Worm (Caenorhabditis elegans) whole organism, L1 larva: ENCODE measurements around the gene cyp-13A11.

Source experiments
- C16A3.4 ChIP-seq: fragments of 150-350 bp; optimal IDR thresholded peaks from 2 replicates; lab custom pipeline; 2014; ENCODE audit warnings: missing biosample characterization, missing genetic modification characterization
- C34B4.2 ChIP-seq: sonication (generic microtip); optimal IDR thresholded peaks from 2 replicates; lab custom pipeline; 2017; ENCODE audit warnings: mild to moderate bottlenecking, missing genetic modification characterization, missing compliant biosample characterization
- F16B12.6 ChIP-seq: fragments of 150-350 bp; optimal IDR thresholded peaks from 2 replicates; lab custom pipeline; 2014; ENCODE audit warnings: missing biosample characterization, missing genetic modification characterization
- alr-1 ChIP-seq: fragments of 200-800 bp; sonication (Bioruptor generic); optimal IDR thresholded peaks from 2 replicates; lab custom pipeline; 2018; ENCODE audit warnings: borderline replicate concordance, mild to moderate bottlenecking, missing genetic modification characterization, missing compliant biosample characterization
- ama-1 ChIP-seq: fragments of 150-350 bp; optimal IDR thresholded peaks from 2 replicates; lab custom pipeline; 2014
- blmp-1 ChIP-seq: fragments of 150-350 bp; optimal IDR thresholded peaks from 2 replicates; lab custom pipeline; 2014; ENCODE audit warnings: missing biosample characterization, missing genetic modification characterization
- ceh-63 ChIP-seq: fragments of 200-800 bp; sonication (Bioruptor generic); optimal IDR thresholded peaks from 2 replicates; lab custom pipeline; 2018; ENCODE audit warnings: mild to moderate bottlenecking, missing genetic modification characterization, missing compliant biosample characterization
- ceh-8 ChIP-seq: fragments of 200-800 bp; sonication (Bioruptor generic); optimal IDR thresholded peaks from 2 replicates; lab custom pipeline; 2018; ENCODE audit warnings: mild to moderate bottlenecking, missing genetic modification characterization, moderate library complexity, missing compliant biosample characterization
- ceh-82 ChIP-seq, 3 experiments: fragments of 150-350 bp in 1 of 3; sonication (generic microtip) in 2 of 3; optimal IDR thresholded peaks; 2 replicates each; lab custom pipeline; 2014 to 2017; ENCODE audit warnings: missing biosample characterization in 3 of 3, missing genetic modification characterization in 3 of 3
- ceh-90 ChIP-seq: sonication (generic microtip); optimal IDR thresholded peaks from 2 replicates; lab custom pipeline; 2016; ENCODE audit warnings: missing genetic modification characterization, missing compliant biosample characterization
- dpl-1 ChIP-seq, 3 experiments: fragments of 150-350 bp in 2 of 3; sonication (generic microtip) in 1 of 3; optimal IDR thresholded peaks; 2 replicates each; lab custom pipeline; 2014 to 2017; ENCODE audit warnings: missing biosample characterization in 3 of 3, missing genetic modification characterization in 3 of 3, missing genetic modification reagents in 3 of 3
- dsc-1 ChIP-seq: sonication (generic microtip); optimal IDR thresholded peaks from 2 replicates; lab custom pipeline; 2016; ENCODE audit warnings: mild to moderate bottlenecking, missing genetic modification characterization, missing compliant biosample characterization
- efl-1 ChIP-seq, 4 experiments: fragments of 150-350 bp; optimal IDR thresholded peaks in 3 of 4; peaks in 1 of 4; 1 replicate in 1 of 4; 2 replicates in 3 of 4; lab custom pipeline; 2014; ENCODE audit warnings: missing biosample characterization in 2 of 4, missing genetic modification characterization in 2 of 4, missing genetic modification reagents in 2 of 4
- egl-27 ChIP-seq, 2 experiments: fragments of 150-350 bp in 1 of 2; sonication (generic microtip); optimal IDR thresholded peaks; 3 replicates each; lab custom pipeline; 2017 to 2018; ENCODE audit warnings: missing biosample characterization in 2 of 2, missing genetic modification characterization in 2 of 2, missing genetic modification reagents in 2 of 2
- elt-2 ChIP-seq: sonication (generic microtip); optimal IDR thresholded peaks from 2 replicates; lab custom pipeline; 2016; ENCODE audit warnings: missing genetic modification characterization, mild to moderate bottlenecking, inconsistent platforms, missing compliant biosample characterization, missing genetic modification reagents
- elt-3 ChIP-seq, 6 experiments: fragments of 150-350 bp in 1 of 6; sonication (generic microtip); optimal IDR thresholded peaks; 2 replicates each; lab custom pipeline; 2017 to 2018; ENCODE audit warnings: missing biosample characterization in 6 of 6, missing genetic modification characterization in 6 of 6, inconsistent platforms in 1 of 6
- ets-5 ChIP-seq: fragments of 200-800 bp; sonication (Bioruptor generic); IDR thresholded peaks from 2 replicates; pipeline ENCODE4 v1.3.6; 2022; ENCODE audit warnings: missing genetic modification characterization, missing compliant biosample characterization
- hlh-17 ChIP-seq: fragments of 200-800 bp; sonication (Bioruptor generic); optimal IDR thresholded peaks from 2 replicates; lab custom pipeline; 2018; ENCODE audit warnings: missing genetic modification characterization, mild to moderate bottlenecking, missing compliant biosample characterization, moderate library complexity, borderline replicate concordance
- hpl-2 ChIP-seq: fragments of 150-350 bp; optimal IDR thresholded peaks from 2 replicates; lab custom pipeline; 2014; ENCODE audit warnings: missing biosample characterization, missing genetic modification reagents, missing genetic modification characterization
- jun-1 ChIP-seq: fragments of 150-350 bp; optimal IDR thresholded peaks from 2 replicates; lab custom pipeline; 2014; ENCODE audit warnings: missing biosample characterization, missing genetic modification reagents, missing genetic modification characterization
- lin-13 ChIP-seq: fragments of 150-350 bp; optimal IDR thresholded peaks from 2 replicates; lab custom pipeline; 2014; ENCODE audit warnings: missing biosample characterization, missing genetic modification reagents, missing genetic modification characterization
- lin-14 ChIP-seq: fragments of 200-800 bp; sonication (Bioruptor generic); optimal IDR thresholded peaks from 2 replicates; lab custom pipeline; 2018; ENCODE audit warnings: mild to moderate bottlenecking, missing genetic modification characterization, moderate library complexity, missing compliant biosample characterization
- lin-35 ChIP-seq, 2 experiments: fragments of 150-350 bp; optimal IDR thresholded peaks; 2 replicates each; lab custom pipeline; 2014; ENCODE audit warnings: missing biosample characterization in 2 of 2, missing genetic modification characterization in 2 of 2, missing genetic modification reagents in 2 of 2
- lir-3 ChIP-seq: sonication (generic microtip); optimal IDR thresholded peaks from 2 replicates; lab custom pipeline; 2016; ENCODE audit warnings: mild to moderate bottlenecking, missing genetic modification characterization, moderate library complexity, missing compliant biosample characterization; ENCODE audit not compliant: poor library complexity
- lsy-2 ChIP-seq, 2 experiments: fragments of 150-350 bp; optimal IDR thresholded peaks; 2 replicates each; lab custom pipeline; 2014; ENCODE audit warnings: missing biosample characterization in 2 of 2, missing genetic modification characterization in 2 of 2
- mdl-1 ChIP-seq, 2 experiments: fragments of 150-350 bp; optimal IDR thresholded peaks; 2 replicates each; lab custom pipeline; 2014 to 2017; ENCODE audit warnings: missing biosample characterization in 2 of 2, missing genetic modification characterization in 2 of 2, inconsistent platforms in 1 of 2
- mep-1 ChIP-seq: fragments of 150-350 bp; optimal IDR thresholded peaks from 2 replicates; lab custom pipeline; 2014; ENCODE audit warnings: missing biosample characterization, missing genetic modification characterization
- nhr-19 ChIP-seq: fragments of 200-800 bp; sonication (Bioruptor generic); conservative IDR thresholded peaks from 2 replicates; pipeline ENCODE4 v1.3.6; 2022; ENCODE audit warnings: missing genetic modification characterization, missing compliant biosample characterization
- nhr-20 ChIP-seq: sonication (generic microtip); optimal IDR thresholded peaks from 2 replicates; lab custom pipeline; 2016; ENCODE audit warnings: mild to moderate bottlenecking, missing genetic modification characterization, missing compliant biosample characterization
- nhr-28 ChIP-seq: fragments of 150-350 bp; optimal IDR thresholded peaks from 2 replicates; lab custom pipeline; 2014; ENCODE audit warnings: missing biosample characterization, missing genetic modification characterization
- nhr-47 ChIP-seq: sonication (generic microtip); optimal IDR thresholded peaks from 2 replicates; lab custom pipeline; 2016; ENCODE audit warnings: mild to moderate bottlenecking, missing genetic modification characterization, moderate library complexity, missing compliant biosample characterization
- nhr-71 ChIP-seq: sonication (generic microtip); optimal IDR thresholded peaks from 2 replicates; lab custom pipeline; 2016; ENCODE audit warnings: mild to moderate bottlenecking, missing genetic modification characterization, moderate library complexity, missing compliant biosample characterization
- nhr-77 ChIP-seq: fragments of 150-350 bp; optimal IDR thresholded peaks from 2 replicates; lab custom pipeline; 2014; ENCODE audit warnings: missing biosample characterization, missing genetic modification characterization
- nhr-85 ChIP-seq: sonication (generic microtip); peaks from one replicate; lab custom pipeline; 2016; ENCODE audit warnings: missing genetic modification characterization, inconsistent platforms, missing compliant biosample characterization
- nhr-90 ChIP-seq: sonication (generic microtip); optimal IDR thresholded peaks from 2 replicates; lab custom pipeline; 2016; ENCODE audit warnings: mild to moderate bottlenecking, missing genetic modification characterization, missing compliant biosample characterization; ENCODE audit not compliant: poor library complexity
- pag-3 ChIP-seq: sonication (generic microtip); optimal IDR thresholded peaks from 2 replicates; lab custom pipeline; 2017; ENCODE audit warnings: missing genetic modification characterization, mild to moderate bottlenecking, missing compliant biosample characterization, antibody characterized with exemption, borderline replicate concordance; ENCODE audit not compliant: insufficient read depth
- pax-3 ChIP-seq: fragments of 200-800 bp; sonication (Bioruptor generic); optimal IDR thresholded peaks from 2 replicates; lab custom pipeline; 2018; ENCODE audit warnings: mild to moderate bottlenecking, missing genetic modification characterization, moderate library complexity, missing compliant biosample characterization
- rnt-1 ChIP-seq: sonication (generic microtip); optimal IDR thresholded peaks from 2 replicates; lab custom pipeline; 2016; ENCODE audit warnings: mild to moderate bottlenecking, missing genetic modification characterization, moderate library complexity, missing compliant biosample characterization
- skn-1 ChIP-seq: fragments of 150-350 bp; optimal IDR thresholded peaks from 2 replicates; lab custom pipeline; 2014; ENCODE audit warnings: missing biosample characterization, missing genetic modification characterization
- snu-23 ChIP-seq: sonication (generic microtip); optimal IDR thresholded peaks from 2 replicates; lab custom pipeline; 2016; ENCODE audit warnings: missing genetic modification characterization, missing compliant biosample characterization
- swsn-7 ChIP-seq: sonication (generic microtip); optimal IDR thresholded peaks from 2 replicates; lab custom pipeline; 2016; ENCODE audit warnings: missing genetic modification characterization, missing compliant biosample characterization
- tlp-1 ChIP-seq: fragments of 150-350 bp; optimal IDR thresholded peaks from 2 replicates; lab custom pipeline; 2014; ENCODE audit warnings: missing biosample characterization, missing genetic modification characterization
- unc-130 ChIP-seq: fragments of 150-350 bp; optimal IDR thresholded peaks from 2 replicates; lab custom pipeline; 2017; ENCODE audit warnings: missing biosample characterization, missing genetic modification characterization, inconsistent platforms
- unc-62 ChIP-seq: fragments of 150-350 bp; optimal IDR thresholded peaks from 2 replicates; lab custom pipeline; 2014; ENCODE audit warnings: missing biosample characterization, missing genetic modification reagents, missing genetic modification characterization
- zag-1 ChIP-seq: fragments of 150-350 bp; optimal IDR thresholded peaks from 2 replicates; lab custom pipeline; 2014; ENCODE audit warnings: missing biosample characterization, missing genetic modification characterization
- zip-4 ChIP-seq: fragments of 200-800 bp; sonication (Bioruptor generic); optimal IDR thresholded peaks from 2 replicates; lab custom pipeline; 2018; ENCODE audit warnings: mild to moderate bottlenecking, missing genetic modification characterization, moderate library complexity, missing compliant biosample characterization

Gene cyp-13A11

DNA sequence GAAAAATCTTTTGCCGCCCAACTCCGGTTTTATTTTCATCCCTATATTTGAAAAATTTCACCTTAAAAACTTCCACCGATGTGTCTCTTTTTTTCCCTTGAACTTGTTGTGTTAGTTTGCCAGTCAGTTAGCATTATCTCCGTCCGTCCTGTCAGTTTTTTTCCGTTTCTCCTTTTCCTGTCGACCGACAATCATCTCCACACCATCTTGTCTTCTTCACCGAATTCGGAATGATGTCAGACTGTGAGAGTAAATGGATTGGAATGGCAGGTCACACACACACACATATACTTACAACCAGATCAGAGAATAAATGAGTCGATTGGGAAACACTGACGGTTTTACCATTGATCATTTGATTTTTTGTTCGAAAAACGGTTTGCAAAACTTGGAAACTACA lies 8.9 kb upstream of the cyp-13A11 start (continued):
- TF ChIP-seq dpl-1 (GFP tag; optimal IDR thresholded peaks at IDR 0.05; lab: Kevin White, UChicago) (no peak), nhr-77 (no peak), nhr-47 (no peak), pag-3 (tag; lab: Kevin White, UChicago) (peak; percentile 34), zip-4 (no peak), C34B4.2 (tag; lab: Kevin White, UChicago) (no peak), unc-62 (GFP tag; lab: Kevin White, UChicago) (no peak), ceh-8 (no peak), ets-5 (GFP tag; lab: Robert Waterston, UW) (no peak), alr-1 (tag; lab: Kevin White, UChicago) (no peak), nhr-28 (no peak)

DNA sequence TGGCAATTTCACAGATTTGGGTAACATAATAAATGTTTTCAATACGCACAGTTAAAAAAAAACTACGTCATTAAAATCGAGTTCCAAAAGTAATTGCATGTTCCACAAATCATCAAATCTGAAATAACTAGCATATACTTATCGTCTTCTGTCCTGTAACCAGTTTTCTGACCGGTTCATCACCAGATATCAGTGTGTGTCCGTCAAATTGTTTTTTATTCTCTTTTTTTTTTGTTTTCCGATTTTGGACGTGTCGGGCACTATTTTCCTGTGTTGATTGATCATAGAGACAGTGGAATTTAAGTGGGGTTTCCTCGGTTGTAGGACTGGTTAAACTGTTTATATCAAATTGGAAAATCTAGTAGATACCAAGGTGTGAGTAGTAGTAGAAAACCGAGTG lies 6.9 kb upstream of the cyp-13A11 start:
- TF ChIP-seq lin-13 (GFP tag; lab: Kevin White, UChicago): no peak
- peak in 3 of 6 experiments; percentile 20 to 61 (median 22) for TF ChIP-seq elt-3 (tag; optimal IDR thresholded peaks at IDR 0.05; lab: Kevin White, UChicago)
- no peak for TF ChIP-seq ceh-63 (GFP tag; lab: Kevin White, UChicago)
- TF ChIP-seq nhr-20 (tag; lab: Kevin White, UChicago): peak; percentile 18
- TF ChIP-seq nhr-85 (tag; lab: Kevin White, UChicago): peak; percentile 77
- TF ChIP-seq lin-14 (GFP tag; lab: Kevin White, UChicago): peak; percentile 44
- TF ChIP-seq lsy-2 (tag; optimal IDR thresholded peaks at IDR 0.05; lab: Kevin White, UChicago): peak in 1 of 2 experiments; percentile 11
- TF ChIP-seq snu-23 (GFP tag; lab: Kevin White, UChicago): peak; percentile 2
- TF ChIP-seq hlh-17 (GFP tag; lab: Kevin White, UChicago): no peak
- TF ChIP-seq, all 84 proteins: peak for 6

DNA sequence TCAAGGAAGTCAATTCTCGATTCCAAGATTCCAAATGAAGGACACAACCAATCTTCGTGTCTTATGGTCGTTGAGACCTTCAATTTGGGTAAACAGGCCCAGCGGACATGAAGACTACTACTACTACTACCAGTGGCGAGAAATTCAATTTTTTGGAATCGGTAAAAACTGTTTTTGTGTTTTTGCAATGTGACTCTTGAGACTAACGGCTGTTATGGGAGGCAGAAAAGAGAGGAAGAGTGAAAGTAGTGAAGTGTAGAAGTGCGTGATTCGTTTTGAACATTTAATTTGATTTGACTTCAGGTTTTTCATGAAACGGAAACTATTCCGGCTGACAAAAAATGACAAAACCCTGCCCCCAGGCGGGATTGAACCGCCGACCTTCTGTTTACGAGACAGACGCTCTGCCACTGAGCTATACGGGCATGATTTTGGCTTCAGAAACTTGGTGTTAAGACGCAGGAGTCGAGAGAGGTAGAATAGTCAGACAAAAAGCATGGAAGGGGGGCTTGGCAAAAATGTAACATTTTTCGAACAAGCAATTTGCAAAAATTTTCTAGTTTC lies 5.0 kb upstream of the cyp-13A11 start:
- peak; percentile 6 for TF ChIP-seq pax-3 (tag; lab: Kevin White, UChicago)
- peak in 1 of 3 experiments; percentile 57 for TF ChIP-seq ceh-82 (tag; optimal IDR thresholded peaks at IDR 0.05; lab: Kevin White, UChicago)
- TF ChIP-seq ceh-90 (tag; lab: Kevin White, UChicago): no peak
- TF ChIP-seq swsn-7 (tag; lab: Kevin White, UChicago): peak; percentile 29
- peak; percentile 69 for TF ChIP-seq nhr-47
- peak; percentile 56 for TF ChIP-seq jun-1
- peak in 1 of 2 experiments; percentile 36 for TF ChIP-seq mdl-1 (tag; optimal IDR thresholded peaks at IDR 0.05; lab: Kevin White, UChicago)
- TF ChIP-seq blmp-1 (tag; lab: Kevin White, UChicago): peak; percentile 68
- TF ChIP-seq zag-1 (tag; lab: Kevin White, UChicago): no peak
- TF ChIP-seq C16A3.4 (tag; lab: Kevin White, UChicago): peak; percentile 48
- TF ChIP-seq hpl-2 (GFP tag; lab: Kevin White, UChicago): peak; percentile 16
- peak; percentile 47 for TF ChIP-seq nhr-20 (tag; lab: Kevin White, UChicago)
- peak; percentile 70 for TF ChIP-seq nhr-71 (tag; lab: Kevin White, UChicago)
- peak; percentile 25 for TF ChIP-seq nhr-19 (GFP tag; lab: Robert Waterston, UW)
- peak; percentile 3 for TF ChIP-seq mep-1 (tag; lab: Kevin White, UChicago)
- TF ChIP-seq F16B12.6 (tag; lab: Kevin White, UChicago): peak; percentile 18
- peak; percentile 37 for TF ChIP-seq nhr-90 (tag; lab: Kevin White, UChicago)
- TF ChIP-seq dpl-1 (GFP tag; optimal IDR thresholded peaks at IDR 0.05; lab: Kevin White, UChicago): peak in 2 of 3 experiments; percentile 25
- TF ChIP-seq skn-1: no peak
- no peak for TF ChIP-seq egl-27 (tag; optimal IDR thresholded peaks at IDR 0.05; lab: Kevin White, UChicago)
- TF ChIP-seq rnt-1: peak; percentile 63
- no peak for TF ChIP-seq C34B4.2 (tag; lab: Kevin White, UChicago)
- TF ChIP-seq tlp-1 (tag; lab: Kevin White, UChicago): no peak
- TF ChIP-seq lin-35 (GFP tag; optimal IDR thresholded peaks at IDR 0.05; lab: Kevin White, UChicago): peak; percentile 30 to 75
- TF ChIP-seq elt-2: peak; percentile 18
- no peak for TF ChIP-seq ceh-8
- TF ChIP-seq dsc-1: peak; percentile 42
- peak; percentile 55 for TF ChIP-seq nhr-77
- TF ChIP-seq lir-3 (tag; lab: Kevin White, UChicago): peak; percentile 5
- TF ChIP-seq lin-14 (GFP tag; lab: Kevin White, UChicago): peak; percentile 57
- peak; percentile 30 for TF ChIP-seq unc-130 (tag; lab: Kevin White, UChicago)
- TF ChIP-seq efl-1 (optimal IDR thresholded peaks at IDR 0.05; lab: Kevin White, UChicago): peak; percentile 21 to 51
- TF ChIP-seq efl-1 (GFP tag; optimal IDR thresholded peaks at IDR 0.05 in 1 of 2; lab: Kevin White, UChicago): peak; percentile 22 to 74
- no peak for TF ChIP-seq ama-1 (lab: Kevin White, UChicago)
